Worm (Caenorhabditis elegans) whole organism, L1 larva: ENCODE measurements around the gene R08F11.1.

ENCODE experiments used
- C04F5.9 ChIP-seq: sonication (generic microtip); optimal IDR thresholded peaks from 2 replicates; lab custom pipeline; 2016; ENCODE audit warnings: missing genetic modification characterization, missing compliant biosample characterization
- C16A3.4 ChIP-seq: fragments of 150-350 bp; optimal IDR thresholded peaks from 2 replicates; lab custom pipeline; 2014; ENCODE audit warnings: missing biosample characterization, missing genetic modification characterization
- Y116A8C.19 ChIP-seq: sonication (generic microtip); optimal IDR thresholded peaks from 2 replicates; lab custom pipeline; 2016; ENCODE audit warnings: missing compliant biosample characterization, missing genetic modification characterization, borderline replicate concordance
- aha-1 ChIP-seq: fragments of 150-350 bp; optimal IDR thresholded peaks from 2 replicates; lab custom pipeline; 2014; ENCODE audit warnings: missing biosample characterization, missing genetic modification characterization
- alr-1 ChIP-seq: fragments of 200-800 bp; sonication (Bioruptor generic); optimal IDR thresholded peaks from 2 replicates; lab custom pipeline; 2018; ENCODE audit warnings: borderline replicate concordance, mild to moderate bottlenecking, missing genetic modification characterization, missing compliant biosample characterization
- aly-2 ChIP-seq: fragments of 150-350 bp; optimal IDR thresholded peaks from 2 replicates; lab custom pipeline; 2014; ENCODE audit warnings: missing biosample characterization, missing genetic modification characterization
- ama-1 ChIP-seq: fragments of 150-350 bp; optimal IDR thresholded peaks from 2 replicates; lab custom pipeline; 2014
- ceh-8 ChIP-seq: fragments of 200-800 bp; sonication (Bioruptor generic); optimal IDR thresholded peaks from 2 replicates; lab custom pipeline; 2018; ENCODE audit warnings: mild to moderate bottlenecking, missing genetic modification characterization, moderate library complexity, missing compliant biosample characterization
- ceh-82 ChIP-seq, 3 experiments: fragments of 150-350 bp in 1 of 3; sonication (generic microtip) in 2 of 3; optimal IDR thresholded peaks; 2 replicates each; lab custom pipeline; 2014 to 2017; ENCODE audit warnings: missing biosample characterization in 3 of 3, missing genetic modification characterization in 3 of 3
- ceh-88 ChIP-seq: fragments of 200-800 bp; sonication (Bioruptor generic); IDR thresholded peaks from 2 replicates; pipeline ENCODE4 v1.3.6; 2022; ENCODE audit warnings: missing genetic modification characterization, missing compliant biosample characterization
- ceh-90 ChIP-seq: sonication (generic microtip); optimal IDR thresholded peaks from 2 replicates; lab custom pipeline; 2016; ENCODE audit warnings: missing genetic modification characterization, missing compliant biosample characterization
- ces-1 ChIP-seq: fragments of 150-350 bp; optimal IDR thresholded peaks from 2 replicates; lab custom pipeline; 2014; ENCODE audit warnings: missing biosample characterization, missing genetic modification reagents, missing genetic modification characterization
- dpl-1 ChIP-seq, 3 experiments: fragments of 150-350 bp in 2 of 3; sonication (generic microtip) in 1 of 3; optimal IDR thresholded peaks; 2 replicates each; lab custom pipeline; 2014 to 2017; ENCODE audit warnings: missing biosample characterization in 3 of 3, missing genetic modification characterization in 3 of 3, missing genetic modification reagents in 3 of 3
- dsc-1 ChIP-seq: sonication (generic microtip); optimal IDR thresholded peaks from 2 replicates; lab custom pipeline; 2016; ENCODE audit warnings: mild to moderate bottlenecking, missing genetic modification characterization, missing compliant biosample characterization
- efl-3 ChIP-seq: fragments of 200-800 bp; sonication (Bioruptor generic); optimal IDR thresholded peaks from 2 replicates; lab custom pipeline; 2018; ENCODE audit warnings: mild to moderate bottlenecking, missing genetic modification characterization, missing compliant biosample characterization
- elt-2 ChIP-seq: sonication (generic microtip); optimal IDR thresholded peaks from 2 replicates; lab custom pipeline; 2016; ENCODE audit warnings: missing genetic modification characterization, mild to moderate bottlenecking, inconsistent platforms, missing compliant biosample characterization, missing genetic modification reagents
- fkh-10 ChIP-seq: sonication (generic microtip); optimal IDR thresholded peaks from 2 replicates; lab custom pipeline; 2017; ENCODE audit warnings: missing biosample characterization, missing genetic modification reagents, missing genetic modification characterization
- fkh-8 ChIP-seq: sonication (generic microtip); optimal IDR thresholded peaks from 2 replicates; lab custom pipeline; 2016; ENCODE audit warnings: mild to moderate bottlenecking, missing genetic modification characterization, missing compliant biosample characterization
- fos-1 ChIP-seq: fragments of 150-350 bp; optimal IDR thresholded peaks from 2 replicates; lab custom pipeline; 2014; ENCODE audit warnings: missing biosample characterization, missing genetic modification characterization
- grh-1 ChIP-seq: fragments of 200-800 bp; sonication (Bioruptor generic); IDR thresholded peaks from 2 replicates; pipeline ENCODE4 v1.3.6; 2022; ENCODE audit warnings: missing genetic modification reagents, missing genetic modification characterization, missing compliant biosample characterization
- hlh-17 ChIP-seq: fragments of 200-800 bp; sonication (Bioruptor generic); optimal IDR thresholded peaks from 2 replicates; lab custom pipeline; 2018; ENCODE audit warnings: missing genetic modification characterization, mild to moderate bottlenecking, missing compliant biosample characterization, moderate library complexity, borderline replicate concordance
- isw-1 ChIP-seq: fragments of 200-800 bp; sonication (Bioruptor generic); IDR thresholded peaks from 2 replicates; pipeline ENCODE4 v1.3.6; 2022; ENCODE audit warnings: missing genetic modification characterization, missing compliant biosample characterization
- jun-1 ChIP-seq: fragments of 150-350 bp; optimal IDR thresholded peaks from 2 replicates; lab custom pipeline; 2014; ENCODE audit warnings: missing biosample characterization, missing genetic modification reagents, missing genetic modification characterization
- lin-13 ChIP-seq: fragments of 150-350 bp; optimal IDR thresholded peaks from 2 replicates; lab custom pipeline; 2014; ENCODE audit warnings: missing biosample characterization, missing genetic modification reagents, missing genetic modification characterization
- lin-14 ChIP-seq: fragments of 200-800 bp; sonication (Bioruptor generic); optimal IDR thresholded peaks from 2 replicates; lab custom pipeline; 2018; ENCODE audit warnings: mild to moderate bottlenecking, missing genetic modification characterization, moderate library complexity, missing compliant biosample characterization
- lin-15B ChIP-seq: fragments of 150-350 bp; sonication (generic microtip); optimal IDR thresholded peaks from 3 replicates; lab custom pipeline; 2014; ENCODE audit warnings: missing biosample characterization, missing genetic modification characterization
- lir-3 ChIP-seq: sonication (generic microtip); optimal IDR thresholded peaks from 2 replicates; lab custom pipeline; 2016; ENCODE audit warnings: mild to moderate bottlenecking, missing genetic modification characterization, moderate library complexity, missing compliant biosample characterization; ENCODE audit not compliant: poor library complexity
- lsy-2 ChIP-seq, 2 experiments: fragments of 150-350 bp; optimal IDR thresholded peaks; 2 replicates each; lab custom pipeline; 2014; ENCODE audit warnings: missing biosample characterization in 2 of 2, missing genetic modification characterization in 2 of 2
- mdl-1 ChIP-seq, 2 experiments: fragments of 150-350 bp; optimal IDR thresholded peaks; 2 replicates each; lab custom pipeline; 2014 to 2017; ENCODE audit warnings: missing biosample characterization in 2 of 2, missing genetic modification characterization in 2 of 2, inconsistent platforms in 1 of 2
- mef-2 ChIP-seq: fragments of 150-350 bp; optimal IDR thresholded peaks from 2 replicates; lab custom pipeline; 2014; ENCODE audit warnings: missing biosample characterization, missing genetic modification characterization
- mep-1 ChIP-seq: fragments of 150-350 bp; optimal IDR thresholded peaks from 2 replicates; lab custom pipeline; 2014; ENCODE audit warnings: missing biosample characterization, missing genetic modification characterization
- nhr-11 ChIP-seq: fragments of 150-350 bp; optimal IDR thresholded peaks from 2 replicates; lab custom pipeline; 2014; ENCODE audit warnings: missing biosample characterization, missing genetic modification characterization
- nhr-20 ChIP-seq: sonication (generic microtip); optimal IDR thresholded peaks from 2 replicates; lab custom pipeline; 2016; ENCODE audit warnings: mild to moderate bottlenecking, missing genetic modification characterization, missing compliant biosample characterization
- nhr-28 ChIP-seq: fragments of 150-350 bp; optimal IDR thresholded peaks from 2 replicates; lab custom pipeline; 2014; ENCODE audit warnings: missing biosample characterization, missing genetic modification characterization
- nhr-76 ChIP-seq: sonication (generic microtip); optimal IDR thresholded peaks from 2 replicates; lab custom pipeline; 2017; ENCODE audit warnings: missing biosample characterization, missing genetic modification characterization
- pqm-1 ChIP-seq: sonication (generic microtip); optimal IDR thresholded peaks from 3 replicates; lab custom pipeline; 2017; ENCODE audit warnings: missing biosample characterization, missing genetic modification characterization
- rnt-1 ChIP-seq: sonication (generic microtip); optimal IDR thresholded peaks from 2 replicates; lab custom pipeline; 2016; ENCODE audit warnings: mild to moderate bottlenecking, missing genetic modification characterization, moderate library complexity, missing compliant biosample characterization
- skn-1 ChIP-seq: fragments of 150-350 bp; optimal IDR thresholded peaks from 2 replicates; lab custom pipeline; 2014; ENCODE audit warnings: missing biosample characterization, missing genetic modification characterization
- sox-4 ChIP-seq: sonication (generic microtip); optimal IDR thresholded peaks from 2 replicates; lab custom pipeline; 2016; ENCODE audit warnings: missing genetic modification characterization, missing compliant biosample characterization
- sptf-1 ChIP-seq: fragments of 150-350 bp; optimal IDR thresholded peaks from 2 replicates; lab custom pipeline; 2014; ENCODE audit warnings: missing biosample characterization, missing genetic modification characterization
- sup-37 ChIP-seq: fragments of 200-800 bp; sonication (Bioruptor generic); optimal IDR thresholded peaks from 2 replicates; lab custom pipeline; 2018; ENCODE audit warnings: mild to moderate bottlenecking, missing genetic modification characterization, missing compliant biosample characterization
- tbx-2 ChIP-seq: sonication (generic microtip); optimal IDR thresholded peaks from 2 replicates; lab custom pipeline; 2016; ENCODE audit warnings: missing genetic modification characterization, missing compliant biosample characterization
- tlp-1 ChIP-seq: fragments of 150-350 bp; optimal IDR thresholded peaks from 2 replicates; lab custom pipeline; 2014; ENCODE audit warnings: missing biosample characterization, missing genetic modification characterization
- unc-30 ChIP-seq: sonication (generic microtip); optimal IDR thresholded peaks from 2 replicates; lab custom pipeline; 2017; ENCODE audit warnings: missing biosample characterization, missing genetic modification characterization
- vab-15 ChIP-seq: sonication (generic microtip); optimal IDR thresholded peaks from 2 replicates; lab custom pipeline; 2017; ENCODE audit warnings: missing genotype, mild to moderate bottlenecking, missing genetic modification characterization, missing compliant biosample characterization
- zip-4 ChIP-seq: fragments of 200-800 bp; sonication (Bioruptor generic); optimal IDR thresholded peaks from 2 replicates; lab custom pipeline; 2018; ENCODE audit warnings: mild to moderate bottlenecking, missing genetic modification characterization, moderate library complexity, missing compliant biosample characterization
- ztf-11 ChIP-seq, 2 experiments: sonication (generic microtip); optimal IDR thresholded peaks; 2 replicates each; lab custom pipeline; 2016 to 2017; ENCODE audit warnings: missing genetic modification characterization in 2 of 2, missing biosample characterization in 1 of 2, missing compliant biosample characterization in 1 of 2
- ztf-4 ChIP-seq: fragments of 150-350 bp; optimal IDR thresholded peaks from 2 replicates; lab custom pipeline; 2014; ENCODE audit warnings: missing biosample characterization, missing genetic modification characterization

Gene R08F11.1

DNA sequence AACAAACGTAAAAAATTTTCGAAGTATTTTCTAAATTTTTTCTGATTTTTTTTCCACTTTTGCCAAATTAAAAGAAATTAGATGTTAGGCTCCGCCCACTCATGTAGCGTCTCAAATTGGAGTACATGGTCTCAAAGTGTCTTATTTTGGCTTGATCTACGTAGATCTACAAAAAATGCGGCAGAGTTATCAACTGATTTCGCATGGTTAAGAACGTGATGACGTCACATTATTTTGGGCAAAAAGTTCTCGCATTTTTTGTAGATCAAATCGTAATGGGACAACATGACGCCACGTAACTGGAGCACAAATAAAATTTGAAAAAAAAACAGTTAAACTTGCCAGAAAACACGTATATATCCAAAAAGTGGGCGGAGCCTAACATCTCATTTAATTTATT lies 22.2 kb downstream of the R08F11.1 start:
- TF ChIP-seq Y116A8C.19 (tag; lab: Kevin White, UChicago) (no peak), vab-15 (no peak), tbx-2 (tag; lab: Kevin White, UChicago) (no peak), C16A3.4 (tag; lab: Kevin White, UChicago) (no peak), dpl-1 (GFP tag; optimal IDR thresholded peaks at IDR 0.05; lab: Kevin White, UChicago) (no peak), rnt-1 (tag; lab: Kevin White, UChicago) (no peak), tlp-1 (tag; lab: Kevin White, UChicago) (no peak), lin-13 (GFP tag; lab: Kevin White, UChicago) (no peak), ama-1 (lab: Kevin White, UChicago) (no peak), ztf-4 (tag; lab: Kevin White, UChicago) (no peak), nhr-28 (no peak)

DNA sequence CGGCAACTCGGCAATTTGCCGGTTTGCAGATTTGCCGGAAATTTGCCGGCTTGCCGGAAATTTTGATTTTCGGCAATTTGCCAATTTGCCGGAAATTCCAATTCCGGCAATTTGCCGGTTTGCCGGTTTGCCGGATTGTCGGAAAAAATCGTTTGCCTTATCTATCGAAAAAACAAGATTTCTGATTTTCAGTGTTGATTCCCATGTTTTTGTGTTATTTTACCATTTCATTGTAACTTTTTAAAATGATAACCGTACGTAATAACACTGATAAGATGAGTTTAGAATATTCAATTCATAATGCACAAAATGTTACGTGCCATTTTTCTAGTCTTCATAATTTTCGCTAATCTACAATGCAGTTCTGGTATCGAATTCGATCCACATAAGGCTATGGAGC lies 23.2 kb downstream of the R08F11.1 start, which contains the start of gene oac-55:
Gene oac-55 (plus strand): TSS at position 301 of the 400 bp plus-strand sequence.
- TF ChIP-seq ceh-88 = no peak
- no peak for TF ChIP-seq fkh-8
- TF ChIP-seq skn-1 = no peak
- no peak for TF ChIP-seq ztf-11 (tag; optimal IDR thresholded peaks at IDR 0.05; lab: Kevin White, UChicago)
- no peak for TF ChIP-seq ces-1 (GFP tag; lab: Kevin White, UChicago)
- no peak for TF ChIP-seq fos-1
- no peak for TF ChIP-seq mdl-1 (tag; optimal IDR thresholded peaks at IDR 0.05; lab: Kevin White, UChicago)
- no peak for TF ChIP-seq zip-4
- TF ChIP-seq aly-2 (tag; lab: Kevin White, UChicago) = no peak
- TF ChIP-seq ceh-82 (tag; optimal IDR thresholded peaks at IDR 0.05; lab: Kevin White, UChicago) = no peak
- no peak for TF ChIP-seq jun-1
- no peak for TF ChIP-seq nhr-20 (tag; lab: Kevin White, UChicago)
- no peak for TF ChIP-seq lir-3 (tag; lab: Kevin White, UChicago)
- TF ChIP-seq lsy-2 (tag; optimal IDR thresholded peaks at IDR 0.05; lab: Kevin White, UChicago) = no peak
- TF ChIP-seq mef-2 (tag; lab: Kevin White, UChicago) = no peak
- TF ChIP-seq C04F5.9 (tag; lab: Kevin White, UChicago) = no peak
- no peak for TF ChIP-seq nhr-11 (tag; lab: Kevin White, UChicago)
- no peak for TF ChIP-seq sox-4
- TF ChIP-seq dsc-1 (tag; lab: Kevin White, UChicago) = no peak

ce11 chrV:3759419-3759915 lies 24.6 kb downstream of the R08F11.1 start, which contains the start of gene chk-1:
chk-1 (minus strand) TSS chrV:3759469.
- TF ChIP-seq alr-1 (tag; lab: Kevin White, UChicago) (no peak), nhr-11 (tag; lab: Kevin White, UChicago) (no peak), sup-37 (GFP tag; lab: Kevin White, UChicago) (no peak), lsy-2 (tag; optimal IDR thresholded peaks at IDR 0.05; lab: Kevin White, UChicago) (peak; percentile 66 to 83), isw-1 (GFP tag; lab: Robert Waterston, UW) (peak; percentile 25), vab-15 (no peak), aha-1 (tag; lab: Kevin White, UChicago) (no peak), ceh-8 (peak; percentile 16), ceh-82 (tag; optimal IDR thresholded peaks at IDR 0.05; lab: Kevin White, UChicago) (peak; percentile 55 to 59 (median 57)), mef-2 (tag; lab: Kevin White, UChicago) (peak; percentile 13), sptf-1 (tag; lab: Kevin White, UChicago) (no peak), lin-13 (GFP tag; lab: Kevin White, UChicago) (peak; percentile 32), ces-1 (GFP tag; lab: Kevin White, UChicago) (no peak), jun-1 (peak; percentile 6), pqm-1 (tag; lab: Kevin White, UChicago) (no peak), elt-2 (tag; lab: Kevin White, UChicago) (no peak), fkh-8 (peak; percentile 69), nhr-76 (no peak), fkh-10 (peak; percentile 12), mep-1 (tag; lab: Kevin White, UChicago) (peak; percentile 87), Y116A8C.19 (tag; lab: Kevin White, UChicago) (no peak), lin-15B (tag; lab: Kevin White, UChicago) (peak; percentile 72), fos-1 (no peak), hlh-17 (GFP tag; lab: Kevin White, UChicago) (no peak), ceh-90 (tag; lab: Kevin White, UChicago) (no peak), skn-1 (peak; percentile 88), rnt-1 (tag; lab: Kevin White, UChicago) (peak; percentile 82), unc-30 (no peak), grh-1 (peak; percentile 12; the same call in 1 of the 2 replicates), lin-14 (GFP tag; lab: Kevin White, UChicago) (peak; percentile 86), efl-3 (no peak)
